Worm (Caenorhabditis elegans) whole organism, early embryonic: ENCODE data around the gene nkcc-1.

Source experiments
- B0310.2 ChIP-seq: sonication (generic microtip); optimal IDR thresholded peaks from 2 replicates; lab custom pipeline; 2016; ENCODE audit warnings: mild to moderate bottlenecking, missing genetic modification characterization, missing compliant biosample characterization
- F13C5.2 ChIP-seq: sonication (generic microtip); optimal IDR thresholded peaks from 2 replicates; lab custom pipeline; 2017; ENCODE audit warnings: mild to moderate bottlenecking, missing genetic modification characterization, inconsistent platforms, missing compliant biosample characterization
- aly-1 ChIP-seq: sonication (generic microtip); optimal IDR thresholded peaks from 2 replicates; lab custom pipeline; 2016; ENCODE audit warnings: missing genetic modification characterization, missing compliant biosample characterization
- ama-1 ChIP-seq: fragments of 150-350 bp; optimal IDR thresholded peaks from 2 replicates; lab custom pipeline; 2014
- ceh-13 ChIP-seq: fragments of 200-800 bp; sonication (Bioruptor generic); optimal IDR thresholded peaks from 2 replicates; lab custom pipeline; 2018; ENCODE audit warnings: mild to moderate bottlenecking, missing genetic modification characterization, missing compliant biosample characterization
- ceh-36 ChIP-seq: sonication (generic microtip); optimal IDR thresholded peaks from 2 replicates; lab custom pipeline; 2016; ENCODE audit warnings: missing genetic modification characterization, inconsistent platforms, missing compliant biosample characterization
- ets-7 ChIP-seq: sonication (generic microtip); optimal IDR thresholded peaks from 2 replicates; lab custom pipeline; 2016; ENCODE audit warnings: missing genotype, missing genetic modification characterization, missing compliant biosample characterization
- flt-1 ChIP-seq: fragments of 200-800 bp; sonication (Bioruptor generic); IDR thresholded peaks from 2 replicates; pipeline ENCODE4 v1.3.6; 2022; ENCODE audit warnings: missing genetic modification characterization, missing compliant biosample characterization
- hmbx-1 ChIP-seq: sonication (generic microtip); optimal IDR thresholded peaks from 2 replicates; lab custom pipeline; 2016; ENCODE audit warnings: mild to moderate bottlenecking, missing genetic modification characterization, missing compliant biosample characterization
- hmg-4 ChIP-seq: fragments of 200-800 bp; sonication (Bioruptor generic); optimal IDR thresholded peaks from 2 replicates; lab custom pipeline; 2018; ENCODE audit warnings: mild to moderate bottlenecking, missing genetic modification characterization, missing compliant biosample characterization
- hnd-1 ChIP-seq: sonication (generic microtip); optimal IDR thresholded peaks from 2 replicates; lab custom pipeline; 2016; ENCODE audit warnings: missing genetic modification characterization, missing compliant biosample characterization
- pes-1 ChIP-seq: fragments of 200-800 bp; sonication (Bioruptor generic); IDR thresholded peaks from 2 replicates; pipeline ENCODE4 v1.3.6; 2022; ENCODE audit warnings: missing genetic modification reagents, missing genetic modification characterization, missing compliant biosample characterization
- scrt-1 ChIP-seq: fragments of 200-800 bp; sonication (Bioruptor generic); IDR thresholded peaks from 2 replicates; pipeline ENCODE4 v1.3.6; 2022; ENCODE audit warnings: missing genetic modification characterization, missing compliant biosample characterization
- sea-1 ChIP-seq: fragments of 200-800 bp; sonication (Bioruptor generic); conservative IDR thresholded peaks from 2 replicates; pipeline ENCODE4 v1.3.6; 2022; ENCODE audit warnings: missing genetic modification characterization, missing compliant biosample characterization
- tbx-11 ChIP-seq: fragments of 200-800 bp; sonication (Bioruptor generic); IDR thresholded peaks from 2 replicates; pipeline ENCODE4 v1.3.6; 2022; ENCODE audit warnings: missing genetic modification characterization, missing compliant biosample characterization
- tbx-37 ChIP-seq: fragments of 200-800 bp; sonication (Bioruptor generic); conservative IDR thresholded peaks from 2 replicates; pipeline ENCODE4 v1.3.6; 2022; ENCODE audit warnings: missing genetic modification reagents, missing genetic modification characterization, missing compliant biosample characterization
- tra-4 ChIP-seq: sonication (generic microtip); optimal IDR thresholded peaks from 2 replicates; lab custom pipeline; 2017; ENCODE audit warnings: missing genetic modification characterization, missing compliant biosample characterization

The nkcc-1 gene

ce11 chrIV:14119327-14119726 lies 4.5 kb downstream of the nkcc-1 start:
- no peak for TF ChIP-seq tbx-11
- no peak for TF ChIP-seq flt-1
- TF ChIP-seq scrt-1, result no peak
- TF ChIP-seq ceh-13, result no peak
- TF ChIP-seq F13C5.2 (tag; lab: Kevin White, UChicago), result no peak
- TF ChIP-seq hmbx-1 (tag; lab: Kevin White, UChicago), result no peak
- no peak for TF ChIP-seq tbx-37 (GFP tag; lab: Robert Waterston, UW)
- no peak for TF ChIP-seq ama-1
- TF ChIP-seq B0310.2, result no peak
- no peak for TF ChIP-seq hmg-4 (GFP tag; lab: Kevin White, UChicago)
- TF ChIP-seq aly-1 (tag; lab: Kevin White, UChicago), result no peak
- TF ChIP-seq pes-1, result no peak
- TF ChIP-seq ceh-36, result no peak
- TF ChIP-seq ets-7 (tag; lab: Kevin White, UChicago), result no peak
- no peak for TF ChIP-seq sea-1 (GFP tag; lab: Robert Waterston, UW)
- TF ChIP-seq hnd-1 (tag; lab: Kevin White, UChicago), result no peak

- TF ChIP-seq pes-1 (no peak), ets-7 (tag; lab: Kevin White, UChicago) (no peak), ceh-13 (no peak), B0310.2 (no peak), sea-1 (GFP tag; lab: Robert Waterston, UW) (no peak), tra-4 (no peak), hmbx-1 (tag; lab: Kevin White, UChicago) (no peak), flt-1 (no peak), tbx-11 (no peak), ceh-36 (no peak), F13C5.2 (tag; lab: Kevin White, UChicago) (no peak), hnd-1 (tag; lab: Kevin White, UChicago) (no peak), aly-1 (tag; lab: Kevin White, UChicago) (no peak), hmg-4 (GFP tag; lab: Kevin White, UChicago) (no peak)
Observed at ce11 chrIV:14115556-14115955, 8.3 kb downstream of the nkcc-1 start.

ce11 chrIV:14115045-14115444 lies 8.8 kb downstream of the nkcc-1 start:
- no peak for TF ChIP-seq ama-1
- TF ChIP-seq hmg-4 (GFP tag; lab: Kevin White, UChicago), result no peak
- no peak for TF ChIP-seq F13C5.2 (tag; lab: Kevin White, UChicago)
- no peak for TF ChIP-seq tbx-11
- no peak for TF ChIP-seq hnd-1 (tag; lab: Kevin White, UChicago)
- no peak for TF ChIP-seq ceh-13
- TF ChIP-seq hmbx-1 (tag; lab: Kevin White, UChicago), result no peak
- no peak for TF ChIP-seq pes-1
- no peak for TF ChIP-seq sea-1 (GFP tag; lab: Robert Waterston, UW)
- no peak for TF ChIP-seq tra-4
- TF ChIP-seq aly-1 (tag; lab: Kevin White, UChicago), result no peak

- no peak for TF ChIP-seq flt-1
- no peak for TF ChIP-seq ama-1
- TF ChIP-seq B0310.2, result no peak
- TF ChIP-seq hmg-4 (GFP tag; lab: Kevin White, UChicago), result no peak
- TF ChIP-seq aly-1 (tag; lab: Kevin White, UChicago), result no peak
- TF ChIP-seq ets-7 (tag; lab: Kevin White, UChicago), result no peak
Observed at ce11 chrIV:14114357-14114756, 9.5 kb downstream of the nkcc-1 start.

ce11 chrIV:14113621-14114020 lies 10.2 kb downstream of the nkcc-1 start:
- no peak for TF ChIP-seq flt-1
- no peak for TF ChIP-seq hmbx-1 (tag; lab: Kevin White, UChicago)
- no peak for TF ChIP-seq hmg-4 (GFP tag; lab: Kevin White, UChicago)
- TF ChIP-seq ama-1, result no peak
- TF ChIP-seq pes-1, result no peak
- TF ChIP-seq F13C5.2 (tag; lab: Kevin White, UChicago), result no peak
- no peak for TF ChIP-seq ets-7 (tag; lab: Kevin White, UChicago)

- TF ChIP-seq B0310.2 (no peak), ceh-36 (no peak), F13C5.2 (tag; lab: Kevin White, UChicago) (no peak), hmg-4 (GFP tag; lab: Kevin White, UChicago) (no peak), ama-1 (no peak), ets-7 (tag; lab: Kevin White, UChicago) (no peak), tra-4 (no peak), scrt-1 (no peak), pes-1 (no peak)
Observed at ce11 chrIV:14107647-14108046, 16.2 kb downstream of the nkcc-1 start.

ce11 chrIV:14106274-14106673 lies 17.6 kb downstream of the nkcc-1 start, which contains the start of gene ins-34:
ins-34 (plus strand) TSS chrIV:14106574.
- TF ChIP-seq pes-1, result no peak
- no peak for TF ChIP-seq ceh-13
- no peak for TF ChIP-seq scrt-1
- TF ChIP-seq aly-1 (tag; lab: Kevin White, UChicago), result no peak
- no peak for TF ChIP-seq ceh-36
- no peak for TF ChIP-seq F13C5.2 (tag; lab: Kevin White, UChicago)
- TF ChIP-seq tbx-37 (GFP tag; lab: Robert Waterston, UW), result no peak
- no peak for TF ChIP-seq flt-1
- TF ChIP-seq hnd-1 (tag; lab: Kevin White, UChicago), result no peak
- no peak for TF ChIP-seq ama-1
- no peak for TF ChIP-seq hmg-4 (GFP tag; lab: Kevin White, UChicago)
- TF ChIP-seq B0310.2, result no peak
- TF ChIP-seq ets-7 (tag; lab: Kevin White, UChicago), result no peak
- no peak for TF ChIP-seq tra-4
- no peak for TF ChIP-seq hmbx-1 (tag; lab: Kevin White, UChicago)
- TF ChIP-seq sea-1 (GFP tag; lab: Robert Waterston, UW), result no peak
- no peak for TF ChIP-seq tbx-11

- TF ChIP-seq F13C5.2 (tag; lab: Kevin White, UChicago), result no peak
- no peak for TF ChIP-seq B0310.2
- no peak for TF ChIP-seq tbx-11
- TF ChIP-seq pes-1, result no peak
Observed at ce11 chrIV:14104745-14105144, 19.1 kb downstream of the nkcc-1 start.

- TF ChIP-seq tra-4, result no peak
- TF ChIP-seq ceh-36, result no peak
- TF ChIP-seq hmbx-1 (tag; lab: Kevin White, UChicago), result no peak
- TF ChIP-seq ceh-13, result no peak
- TF ChIP-seq scrt-1, result no peak
- TF ChIP-seq hmg-4 (GFP tag; lab: Kevin White, UChicago), result no peak
- no peak for TF ChIP-seq sea-1 (GFP tag; lab: Robert Waterston, UW)
- TF ChIP-seq B0310.2, result no peak
- no peak for TF ChIP-seq F13C5.2 (tag; lab: Kevin White, UChicago)
- TF ChIP-seq ets-7 (tag; lab: Kevin White, UChicago), result no peak
- no peak for TF ChIP-seq pes-1
- TF ChIP-seq aly-1 (tag; lab: Kevin White, UChicago), result no peak
- no peak for TF ChIP-seq hnd-1 (tag; lab: Kevin White, UChicago)
- TF ChIP-seq flt-1, result no peak
- TF ChIP-seq ama-1, result no peak
- TF ChIP-seq tbx-11, result no peak
Observed at ce11 chrIV:14103054-14103453, 20.8 kb downstream of the nkcc-1 start, which contains the start of gene F52B11.5. F52B11.5 (minus strand) TSS chrIV:14103231.
